Worm (Caenorhabditis elegans): ENCODE results near the gene akap-1.

The akap-1 gene

DNA sequence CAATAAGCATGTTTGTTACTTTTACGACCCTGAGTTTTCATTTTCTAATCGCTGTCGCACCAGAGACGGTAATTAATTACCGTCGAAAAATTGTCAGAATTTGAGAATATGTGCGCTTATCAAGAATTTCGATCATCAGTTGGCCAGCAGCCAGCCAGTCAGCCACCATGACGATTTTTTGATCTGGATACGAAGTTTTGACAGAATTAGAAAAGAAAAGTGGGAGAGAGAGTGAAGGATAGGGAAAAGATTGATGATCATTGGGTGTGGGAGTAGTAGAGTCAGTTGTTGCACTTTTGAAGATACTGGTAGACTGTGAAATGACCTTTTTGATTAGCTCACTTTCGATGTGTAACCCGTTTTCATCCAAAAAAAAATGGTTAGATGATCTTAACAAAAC, 11.2 kb downstream of the akap-1 start:
- peak; percentile 15 for TF ChIP-seq C34F6.9 (tag; optimal IDR thresholded peaks at IDR 0.05)
- TF ChIP-seq nhr-6 (tag; optimal IDR thresholded peaks at IDR 0.05): peak; percentile 46
- peak; percentile 99 for TF ChIP-seq ceh-16 (tag; optimal IDR thresholded peaks at IDR 0.05)
- TF ChIP-seq F13H6.1 (tag; optimal IDR thresholded peaks at IDR 0.05): peak; percentile 21
- peak; percentile 13 for TF ChIP-seq fos-1 (tag; optimal IDR thresholded peaks at IDR 0.05)
- no peak for TF ChIP-seq elt-3 (tag; optimal IDR thresholded peaks at IDR 0.05)
- peak; percentile 97 for TF ChIP-seq blmp-1 (tag; optimal IDR thresholded peaks at IDR 0.05; ENCODE audit: insufficient read depth)
- TF ChIP-seq sma-3 (GFP tag; optimal IDR thresholded peaks at IDR 0.05): peak; percentile 10
- TF ChIP-seq sma-9 (GFP tag; optimal IDR thresholded peaks at IDR 0.05): peak; percentile 83
- no peak for TF ChIP-seq sma-9 (tag; optimal IDR thresholded peaks at IDR 0.05)
- TF ChIP-seq lsy-2 (tag; optimal IDR thresholded peaks at IDR 0.05): peak in 1 of 2 experiments; percentile 28
- TF ChIP-seq unc-62 (GFP tag; optimal IDR thresholded peaks at IDR 0.05): peak; percentile 7
- peak; percentile 67 for TF ChIP-seq egl-27 (tag; optimal IDR thresholded peaks at IDR 0.05)
- TF ChIP-seq crh-2 (tag; optimal IDR thresholded peaks at IDR 0.05): no peak
- no peak for TF ChIP-seq ZK546.5 (tag; optimal IDR thresholded peaks at IDR 0.05)
- peak; percentile 54 for TF ChIP-seq nhr-129 (tag; optimal IDR thresholded peaks at IDR 0.05)
- TF ChIP-seq elt-1 (tag; optimal IDR thresholded peaks at IDR 0.05): peak; percentile 31
- peak; percentile 55 for TF ChIP-seq sem-4 (tag; optimal IDR thresholded peaks at IDR 0.05)
- TF ChIP-seq lin-11 (tag; optimal IDR thresholded peaks at IDR 0.05): no peak
- TF ChIP-seq ztf-4 (tag; optimal IDR thresholded peaks at IDR 0.05): no peak
- TF ChIP-seq Y55F3AM.14 (GFP tag; optimal IDR thresholded peaks at IDR 0.05): no peak
- peak; percentile 9 for TF ChIP-seq mab-5 (tag; optimal IDR thresholded peaks at IDR 0.05)
- TF ChIP-seq nhr-25 (tag; optimal IDR thresholded peaks at IDR 0.05): peak; percentile 82
- TF ChIP-seq nhr-12 (tag; optimal IDR thresholded peaks at IDR 0.05): no peak
- no peak for TF ChIP-seq skn-1 (tag; optimal IDR thresholded peaks at IDR 0.05)
- TF ChIP-seq nhr-11 (tag; optimal IDR thresholded peaks at IDR 0.05): no peak
- peak; percentile 16 for TF ChIP-seq nhr-21 (tag; optimal IDR thresholded peaks at IDR 0.05)
- no peak for TF ChIP-seq nhr-10 (tag; optimal IDR thresholded peaks at IDR 0.05)
- TF ChIP-seq dmd-4 (tag; optimal IDR thresholded peaks at IDR 0.05): no peak
- TF ChIP-seq lin-13 (GFP tag; optimal IDR thresholded peaks at IDR 0.05): peak; percentile 33
- TF ChIP-seq ama-1 (optimal IDR thresholded peaks at IDR 0.05): peak; percentile 55

DNA sequence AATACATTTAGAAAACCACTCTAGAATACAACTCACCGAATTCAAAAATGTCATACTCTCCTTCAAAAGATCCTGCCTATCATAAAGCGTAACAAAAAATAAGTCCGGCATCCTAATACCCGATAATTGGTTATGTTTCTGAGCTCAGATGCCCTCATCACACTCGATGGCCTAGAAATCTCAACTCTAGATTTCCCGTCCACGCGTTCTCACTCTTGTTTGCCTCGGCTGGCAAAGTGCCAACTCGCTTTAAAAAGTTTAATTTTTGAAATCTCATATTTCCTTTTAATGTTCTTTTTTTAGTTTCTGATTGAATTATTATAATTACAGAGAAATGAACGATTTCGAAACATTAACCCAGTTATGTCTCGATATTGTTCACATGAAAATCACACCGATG, 14.5 kb downstream of the akap-1 start, which contains the start of the genes C56G2.15 and thoc-2:
TSS of gene C56G2.15 (minus strand) at position 188 of the 400 bp plus-strand sequence.
TSS of gene thoc-2 (plus strand) at position 331 of the 400 bp plus-strand sequence.
- TF ChIP-seq aly-2 (tag; optimal IDR thresholded peaks at IDR 0.05) (no peak), unc-62 (GFP tag; optimal IDR thresholded peaks at IDR 0.05) (no peak), mab-5 (tag; optimal IDR thresholded peaks at IDR 0.05) (no peak), egl-27 (tag; optimal IDR thresholded peaks at IDR 0.05) (no peak), nhr-25 (tag; optimal IDR thresholded peaks at IDR 0.05) (peak; percentile 4), nhr-77 (tag; optimal IDR thresholded peaks at IDR 0.05) (no peak), ama-1 (optimal IDR thresholded peaks at IDR 0.05) (no peak), Y55F3AM.14 (GFP tag; optimal IDR thresholded peaks at IDR 0.05) (no peak), mbf-1 (tag; optimal IDR thresholded peaks at IDR 0.05) (no peak), unc-55 (GFP tag; optimal IDR thresholded peaks at IDR 0.05) (peak; percentile 24), nhr-129 (tag; optimal IDR thresholded peaks at IDR 0.05) (peak; percentile 45), alr-1 (tag; optimal IDR thresholded peaks at IDR 0.05) (no peak), lsy-2 (tag; optimal IDR thresholded peaks at IDR 0.05) (peak in 1 of 2 experiments; percentile 63), ztf-4 (tag; optimal IDR thresholded peaks at IDR 0.05) (no peak), ZK546.5 (tag; optimal IDR thresholded peaks at IDR 0.05) (no peak)

DNA sequence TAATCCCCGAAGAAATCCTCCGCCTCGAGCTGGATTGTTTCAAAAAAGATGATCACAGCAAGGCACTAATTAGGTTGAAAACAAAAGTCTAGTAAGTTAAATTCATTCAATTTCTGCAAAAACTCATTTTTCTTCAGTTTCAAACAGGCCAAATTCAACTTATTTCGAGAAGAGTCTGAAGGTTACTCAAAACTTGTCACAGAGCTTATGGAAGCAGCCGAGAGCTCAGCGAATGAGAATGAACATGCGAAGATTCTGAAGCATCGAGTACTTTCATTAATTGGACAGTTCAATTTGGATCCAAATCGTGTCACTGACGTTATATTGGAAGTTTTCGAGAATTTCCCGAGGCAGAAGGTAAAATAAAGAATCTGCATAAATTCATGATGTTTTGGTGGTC, 15.3 kb downstream of the akap-1 start:
- TF ChIP-seq fos-1 (tag; optimal IDR thresholded peaks at IDR 0.05): no peak
- TF ChIP-seq alr-1 (tag; optimal IDR thresholded peaks at IDR 0.05): no peak
- no peak for TF ChIP-seq lin-39 (tag; optimal IDR thresholded peaks at IDR 0.05)
- TF ChIP-seq nhr-11 (tag; optimal IDR thresholded peaks at IDR 0.05): no peak
- no peak for TF ChIP-seq skn-1 (tag; optimal IDR thresholded peaks at IDR 0.05)
- no peak for TF ChIP-seq nhr-10 (tag; optimal IDR thresholded peaks at IDR 0.05)
- no peak for TF ChIP-seq ama-1 (optimal IDR thresholded peaks at IDR 0.05)
- TF ChIP-seq elt-1 (tag; optimal IDR thresholded peaks at IDR 0.05): no peak
- TF ChIP-seq unc-39 (tag; optimal IDR thresholded peaks at IDR 0.05): no peak
- TF ChIP-seq unc-55 (GFP tag; optimal IDR thresholded peaks at IDR 0.05): no peak
- no peak for TF ChIP-seq lsy-2 (tag; optimal IDR thresholded peaks at IDR 0.05)
- no peak for TF ChIP-seq ZK546.5 (tag; optimal IDR thresholded peaks at IDR 0.05)
- no peak for TF ChIP-seq egl-27 (tag; optimal IDR thresholded peaks at IDR 0.05)
- TF ChIP-seq ztf-4 (tag; optimal IDR thresholded peaks at IDR 0.05): no peak
- TF ChIP-seq blmp-1 (tag; optimal IDR thresholded peaks at IDR 0.05; ENCODE audit: insufficient read depth): no peak
- TF ChIP-seq R02D3.7 (tag; optimal IDR thresholded peaks at IDR 0.05): no peak
- TF ChIP-seq nhr-25 (tag; optimal IDR thresholded peaks at IDR 0.05): no peak
- no peak for TF ChIP-seq mab-5 (tag; optimal IDR thresholded peaks at IDR 0.05)
